Worm (Caenorhabditis elegans): ENCODE data around the gene clec-195.

ce11 chrIV:17045691-17046090 is at the start of gene clec-195:
- TF ChIP-seq ztf-16 (tag; optimal IDR thresholded peaks at IDR 0.05) (no peak), T23F11.4 (GFP tag; optimal IDR thresholded peaks at IDR 0.05) (no peak), unc-42 (tag; optimal IDR thresholded peaks at IDR 0.05) (no peak), ceh-45 (GFP tag; IDR thresholded peaks at IDR 0.05) (no peak), pha-2 (tag; optimal IDR thresholded peaks at IDR 0.05) (no peak), pros-1 (tag; optimal IDR thresholded peaks at IDR 0.05) (no peak), elt-2 (tag; optimal IDR thresholded peaks at IDR 0.05) (no peak), pax-1 (tag; optimal IDR thresholded peaks at IDR 0.05) (no peak), tbx-7 (tag; optimal IDR thresholded peaks at IDR 0.05) (no peak), dve-1 (tag; optimal IDR thresholded peaks at IDR 0.05) (no peak), ceh-30 (tag; optimal IDR thresholded peaks at IDR 0.05) (no peak)
